Worm (Caenorhabditis elegans) whole organism, L2 larva: Measurements from ENCODE around the gene F01D4.5.

ENCODE experiments used
- F13H6.1 ChIP-seq: sonication (generic microtip); optimal IDR thresholded peaks from 2 replicates; lab custom pipeline; 2016; ENCODE audit warnings: missing genetic modification characterization, missing compliant biosample characterization
- alr-1 ChIP-seq: fragments of 150-350 bp; optimal IDR thresholded peaks from 2 replicates; lab custom pipeline; 2014; ENCODE audit warnings: missing biosample characterization, missing genetic modification characterization
- aly-2 ChIP-seq: fragments of 150-350 bp; optimal IDR thresholded peaks from 2 replicates; lab custom pipeline; 2014; ENCODE audit warnings: missing biosample characterization, missing genetic modification characterization
- ama-1 ChIP-seq: fragments of 150-350 bp; optimal IDR thresholded peaks from 2 replicates; lab custom pipeline; 2018; ENCODE audit warnings: inconsistent platforms
- ceh-16 ChIP-seq: fragments of 150-350 bp; optimal IDR thresholded peaks from 2 replicates; lab custom pipeline; 2014; ENCODE audit warnings: missing biosample characterization, missing genetic modification characterization
- ceh-82 ChIP-seq: fragments of 150-350 bp; optimal IDR thresholded peaks from 2 replicates; lab custom pipeline; 2014; ENCODE audit warnings: missing biosample characterization, missing genetic modification characterization
- crh-2 ChIP-seq: sonication (generic microtip); optimal IDR thresholded peaks from 2 replicates; lab custom pipeline; 2017; ENCODE audit warnings: missing biosample characterization, missing genetic modification characterization
- fos-1 ChIP-seq: fragments of 150-350 bp; optimal IDR thresholded peaks from 2 replicates; lab custom pipeline; 2014; ENCODE audit warnings: missing biosample characterization, missing genetic modification characterization
- gmeb-1 ChIP-seq: fragments of 150-350 bp; optimal IDR thresholded peaks from 2 replicates; lab custom pipeline; 2014; ENCODE audit warnings: missing biosample characterization, missing genetic modification characterization
- lin-11 ChIP-seq: fragments of 150-350 bp; sonication (generic microtip); optimal IDR thresholded peaks from 2 replicates; lab custom pipeline; 2014; ENCODE audit warnings: missing biosample characterization, missing genetic modification characterization, inconsistent platforms, mixed read lengths
- lin-13 ChIP-seq: fragments of 150-350 bp; optimal IDR thresholded peaks from 2 replicates; lab custom pipeline; 2014; ENCODE audit warnings: missing biosample characterization, missing genetic modification reagents, missing genetic modification characterization
- lin-39 ChIP-seq: fragments of 150-350 bp; optimal IDR thresholded peaks from 2 replicates; lab custom pipeline; 2014; ENCODE audit warnings: missing biosample characterization, missing genetic modification reagents, missing genetic modification characterization
- mab-5 ChIP-seq: fragments of 150-350 bp; optimal IDR thresholded peaks from 2 replicates; lab custom pipeline; 2014; ENCODE audit warnings: missing biosample characterization, missing genetic modification characterization
- mdl-1 ChIP-seq, 2 experiments: fragments of 150-350 bp in 1 of 2; sonication (generic microtip) in 1 of 2; optimal IDR thresholded peaks; 2 replicates each; lab custom pipeline; 2017; ENCODE audit warnings: missing biosample characterization in 2 of 2, missing genetic modification characterization in 2 of 2
- nhr-12 ChIP-seq: fragments of 150-350 bp; optimal IDR thresholded peaks from 2 replicates; lab custom pipeline; 2014; ENCODE audit warnings: missing biosample characterization, missing genetic modification characterization
- nhr-21 ChIP-seq: fragments of 150-350 bp; optimal IDR thresholded peaks from 2 replicates; lab custom pipeline; 2014; ENCODE audit warnings: missing biosample characterization, missing genetic modification characterization
- nhr-237 ChIP-seq: fragments of 150-350 bp; optimal IDR thresholded peaks from 2 replicates; lab custom pipeline; 2014; ENCODE audit warnings: missing biosample characterization, missing genetic modification characterization
- nhr-25 ChIP-seq: fragments of 150-350 bp; sonication (generic microtip); optimal IDR thresholded peaks from 3 replicates; lab custom pipeline; 2014; ENCODE audit warnings: missing biosample characterization, missing genetic modification characterization
- nhr-6 ChIP-seq: fragments of 150-350 bp; optimal IDR thresholded peaks from 2 replicates; lab custom pipeline; 2014; ENCODE audit warnings: missing biosample characterization, missing genetic modification characterization
- nhr-77 ChIP-seq: fragments of 150-350 bp; optimal IDR thresholded peaks from 2 replicates; lab custom pipeline; 2014; ENCODE audit warnings: missing biosample characterization, missing genetic modification characterization
- peb-1 ChIP-seq: fragments of 150-350 bp; optimal IDR thresholded peaks from 2 replicates; lab custom pipeline; 2014; ENCODE audit warnings: missing biosample characterization, missing genetic modification characterization
- sem-4 ChIP-seq: fragments of 150-350 bp; optimal IDR thresholded peaks from 2 replicates; lab custom pipeline; 2014; ENCODE audit warnings: missing biosample characterization, missing genetic modification reagents, missing genetic modification characterization
- skn-1 ChIP-seq: sonication (generic microtip); optimal IDR thresholded peaks from 2 replicates; lab custom pipeline; 2017; ENCODE audit warnings: missing biosample characterization, missing genetic modification characterization
- sma-3 ChIP-seq: sonication (generic microtip); optimal IDR thresholded peaks from 2 replicates; lab custom pipeline; 2016; ENCODE audit warnings: missing genetic modification reagents, missing genetic modification characterization, missing compliant biosample characterization
- sma-9 ChIP-seq, 2 experiments: fragments of 150-350 bp in 1 of 2; sonication (generic microtip) in 1 of 2; optimal IDR thresholded peaks; 2 replicates each; lab custom pipeline; 2014 to 2016; ENCODE audit warnings: missing genetic modification characterization in 2 of 2, mild to moderate bottlenecking in 1 of 2, missing biosample characterization in 1 of 2, missing compliant biosample characterization in 1 of 2, missing genetic modification reagents in 1 of 2, moderate library complexity in 1 of 2
- unc-39 ChIP-seq: fragments of 150-350 bp; optimal IDR thresholded peaks from 2 replicates; lab custom pipeline; 2014; ENCODE audit warnings: missing biosample characterization, missing genetic modification characterization
- unc-55 ChIP-seq: fragments of 150-350 bp; sonication (generic microtip); optimal IDR thresholded peaks from 3 replicates; lab custom pipeline; 2014; ENCODE audit warnings: missing biosample characterization, missing genetic modification reagents, missing genetic modification characterization
- unc-62 ChIP-seq: fragments of 150-350 bp; optimal IDR thresholded peaks from 2 replicates; lab custom pipeline; 2014; ENCODE audit warnings: missing biosample characterization, missing genetic modification reagents, missing genetic modification characterization
- zag-1 ChIP-seq: fragments of 150-350 bp; optimal IDR thresholded peaks from 2 replicates; lab custom pipeline; 2014; ENCODE audit warnings: missing biosample characterization, missing genetic modification characterization
- ztf-11 ChIP-seq: sonication (generic microtip); optimal IDR thresholded peaks from 2 replicates; lab custom pipeline; 2017; ENCODE audit warnings: missing biosample characterization, missing genetic modification characterization
- ztf-4 ChIP-seq: fragments of 150-350 bp; optimal IDR thresholded peaks from 2 replicates; lab custom pipeline; 2014; ENCODE audit warnings: missing biosample characterization, missing genetic modification characterization

F01D4.5 gene

DNA sequence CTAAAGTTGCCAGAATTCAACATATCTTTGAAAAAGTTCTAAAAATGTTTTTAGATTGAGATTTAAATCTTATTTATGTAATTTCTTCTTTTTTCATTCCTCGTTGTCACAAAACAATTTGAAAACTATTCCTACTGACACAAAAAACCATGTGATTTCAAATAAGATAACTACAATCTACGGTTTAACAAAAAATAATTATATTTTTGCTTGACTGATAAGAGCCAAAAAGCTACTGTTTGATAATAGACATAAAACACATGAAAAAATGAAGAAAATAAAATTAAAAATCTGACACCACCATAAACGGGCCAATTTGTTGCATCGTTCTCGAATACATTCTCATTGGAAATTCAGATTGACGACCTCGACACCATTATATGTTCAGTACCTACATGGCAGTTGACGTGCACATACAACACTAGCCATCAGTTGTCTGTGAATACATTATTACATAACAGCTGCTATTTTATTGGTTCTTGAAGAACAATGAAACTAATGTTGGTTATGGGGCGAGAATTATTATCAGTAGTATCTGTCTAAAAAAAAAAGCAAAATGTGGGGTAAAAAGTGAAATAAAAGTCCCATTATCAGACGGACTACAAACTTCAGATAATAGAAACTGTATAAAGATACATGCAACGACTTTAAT lies 19.3 kb downstream of the F01D4.5 start, which contains the start of gene ugt-43:
TSS of gene ugt-43 (plus strand) at position 602 of the 652 bp plus-strand sequence.
- no peak for TF ChIP-seq nhr-25 (tag; lab: Kevin White, UChicago)
- no peak for TF ChIP-seq peb-1 (tag; lab: Kevin White, UChicago)
- TF ChIP-seq lin-13 (GFP tag; lab: Kevin White, UChicago) = no peak
- TF ChIP-seq, all 48 proteins: peak for 0

DNA sequence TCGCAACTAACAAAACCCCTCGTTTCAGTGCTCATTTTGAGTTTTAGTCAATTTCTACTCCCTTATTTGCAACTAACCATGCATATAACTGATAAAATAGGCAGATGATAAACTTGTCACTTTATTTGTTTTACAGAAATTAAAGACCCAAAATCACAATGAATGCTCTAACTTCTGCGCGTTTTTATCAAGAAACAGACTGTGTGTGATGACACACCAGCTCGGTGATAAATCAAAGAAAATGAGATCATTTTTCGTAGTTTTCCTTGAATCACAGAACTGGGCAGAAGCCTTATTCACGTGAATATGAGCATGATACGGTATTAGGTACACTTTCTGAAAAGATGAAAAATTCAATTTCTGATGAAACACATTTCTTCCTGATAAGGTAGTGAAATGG lies 20.3 kb downstream of the F01D4.5 start:
- TF ChIP-seq nhr-237 (tag; lab: Kevin White, UChicago) (no peak), crh-2 (tag; lab: Kevin White, UChicago) (peak; percentile 33), mab-5 (tag; lab: Kevin White, UChicago) (no peak), sma-9 (GFP tag; optimal IDR thresholded peaks at IDR 0.05; lab: Kevin White, UChicago) (peak; percentile 79), sma-9 (tag; optimal IDR thresholded peaks at IDR 0.05; lab: Kevin White, UChicago) (no peak), gmeb-1 (peak; percentile 62), zag-1 (tag; lab: Kevin White, UChicago) (no peak), sma-3 (peak; percentile 17), fos-1 (tag; lab: Kevin White, UChicago) (peak; percentile 98)

DNA sequence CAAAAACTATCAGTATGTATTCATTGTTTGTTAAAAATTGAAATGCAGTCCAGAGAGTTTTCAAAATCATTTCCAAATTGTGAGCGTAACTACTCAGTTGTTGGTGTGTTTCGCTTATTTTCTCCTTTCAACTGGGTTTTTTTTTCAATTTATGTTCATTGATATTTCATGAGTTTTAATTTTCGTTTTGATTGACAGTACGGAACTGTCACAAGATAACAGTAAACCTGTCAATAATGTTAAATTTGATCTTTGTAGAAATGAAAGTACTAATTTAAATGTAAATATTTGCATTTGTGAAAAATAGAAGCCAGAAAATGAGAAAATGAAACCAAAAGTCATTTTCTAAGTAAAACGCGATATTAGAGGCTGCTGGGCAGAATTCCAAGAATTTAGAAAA lies 20.8 kb downstream of the F01D4.5 start:
- TF ChIP-seq nhr-21 (tag; lab: Kevin White, UChicago) = no peak
- no peak for TF ChIP-seq ztf-4 (tag; lab: Kevin White, UChicago)
- no peak for TF ChIP-seq ceh-16 (tag; lab: Kevin White, UChicago)
- no peak for TF ChIP-seq gmeb-1
- no peak for TF ChIP-seq sem-4 (tag; lab: Kevin White, UChicago)
- no peak for TF ChIP-seq F13H6.1 (tag; lab: Kevin White, UChicago)
- TF ChIP-seq mdl-1 (tag; optimal IDR thresholded peaks at IDR 0.05; lab: Kevin White, UChicago) = no peak
- no peak for TF ChIP-seq lin-11
- no peak for TF ChIP-seq fos-1 (tag; lab: Kevin White, UChicago)

DNA sequence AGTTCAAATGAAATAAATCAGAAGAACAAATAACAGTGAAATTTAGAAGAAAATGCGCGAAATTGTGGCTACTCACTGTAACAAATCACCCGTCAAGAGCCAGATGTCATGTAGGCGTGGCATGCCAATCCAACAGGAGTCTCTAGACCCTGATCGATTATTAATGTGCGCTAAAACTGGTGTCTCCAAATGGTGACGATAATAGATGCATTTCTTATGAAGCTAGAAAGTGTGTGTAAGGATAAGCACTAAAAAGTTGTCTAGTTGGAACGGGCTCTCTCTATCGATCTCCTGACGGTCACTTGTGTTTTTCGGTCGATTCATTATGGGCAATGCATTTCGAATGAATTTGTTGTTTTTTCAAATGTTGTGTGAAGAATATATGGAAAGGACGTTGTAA lies 21.7 kb downstream of the F01D4.5 start, which contains the start of gene mec-3:
TSS of gene mec-3 (minus strand) at position 101 of the 400 bp plus-strand sequence.
- peak; percentile 66 for TF ChIP-seq unc-55 (GFP tag; lab: Kevin White, UChicago)
- TF ChIP-seq nhr-12 (tag; lab: Kevin White, UChicago) = no peak

DNA sequence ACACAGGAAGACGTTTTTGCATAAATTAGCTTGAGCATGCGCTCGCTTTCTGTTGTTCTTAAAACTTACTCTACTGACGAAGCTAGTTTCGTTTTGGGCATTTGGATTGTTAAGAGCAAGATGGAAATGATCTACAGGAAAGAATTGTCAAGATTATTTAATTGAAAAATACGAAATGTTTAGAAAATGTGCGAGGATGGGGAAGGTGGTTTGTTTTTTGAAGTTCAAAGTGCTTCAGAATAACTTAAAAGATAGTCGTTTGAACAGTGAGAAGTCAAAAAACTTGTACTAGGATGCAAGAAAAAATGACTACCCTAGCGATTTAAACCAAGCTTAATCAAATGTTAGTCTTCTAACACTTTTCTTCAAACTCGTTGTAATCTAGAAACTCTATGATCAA lies 26.3 kb downstream of the F01D4.5 start, which contains the start of gene srb-17:
TSS of gene srb-17 (minus strand) at position 101 of the 400 bp plus-strand sequence.
- TF ChIP-seq sma-9 (GFP tag; optimal IDR thresholded peaks at IDR 0.05; lab: Kevin White, UChicago) (no peak), sma-9 (tag; optimal IDR thresholded peaks at IDR 0.05; lab: Kevin White, UChicago) (no peak), lin-39 (tag; lab: Kevin White, UChicago) (no peak), fos-1 (tag; lab: Kevin White, UChicago) (no peak), lin-11 (no peak), skn-1 (tag; lab: Kevin White, UChicago) (no peak), nhr-6 (tag; lab: Kevin White, UChicago) (no peak), alr-1 (tag; lab: Kevin White, UChicago) (no peak)
- TF ChIP-seq, all 48 proteins: peak for 0

DNA sequence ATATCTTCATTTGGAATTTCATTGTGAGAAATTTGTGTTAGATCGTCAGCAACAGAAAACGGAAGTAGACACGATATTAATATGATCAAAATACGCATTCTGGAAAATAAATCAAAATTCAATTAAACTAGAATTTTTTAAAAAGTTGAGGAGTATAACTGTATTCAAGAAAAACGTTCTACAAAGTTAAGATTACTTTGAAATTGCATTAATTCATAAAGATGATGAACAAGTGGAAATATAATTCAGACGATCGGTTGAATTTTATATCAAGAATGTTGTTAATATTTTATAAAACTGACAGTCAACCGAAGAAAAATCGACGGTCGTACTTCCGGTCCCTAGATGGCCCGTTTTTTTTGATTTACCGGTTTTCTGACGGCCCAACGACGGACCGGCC lies 30.5 kb downstream of the F01D4.5 start, which contains the start of gene F01D4.8:
TSS of gene F01D4.8 (minus strand) at position 101 of the 400 bp plus-strand sequence.
- TF ChIP-seq zag-1 (tag; lab: Kevin White, UChicago) (no peak), ceh-82 (tag; lab: Kevin White, UChicago) (no peak), ama-1 (no peak)
- TF ChIP-seq, all 48 proteins: peak for 0

DNA sequence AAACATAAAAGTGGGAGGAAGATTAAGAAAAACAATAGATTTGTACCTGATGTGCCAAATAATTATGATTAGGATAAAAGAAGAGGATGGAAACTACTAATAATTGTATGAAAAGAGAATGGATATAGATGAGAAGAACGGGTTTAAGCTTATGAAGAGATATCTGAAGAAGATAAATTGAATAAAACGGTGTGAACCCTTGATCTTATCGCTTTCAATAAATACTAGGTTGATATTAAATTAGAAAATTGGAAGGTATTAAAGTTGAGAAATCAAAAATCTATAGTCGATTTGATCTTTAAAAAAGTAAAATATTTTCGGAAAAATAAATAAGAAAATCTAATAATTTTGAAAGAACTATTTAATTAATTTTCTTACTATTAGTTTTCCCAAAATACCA lies 33.7 kb downstream of the F01D4.5 start, which contains the start of gene F13B12.4:
TSS of gene F13B12.4 (minus strand) at position 101 of the 400 bp plus-strand sequence.
- no peak for TF ChIP-seq unc-62 (GFP tag; lab: Kevin White, UChicago)
- TF ChIP-seq unc-39 (tag; lab: Kevin White, UChicago) = no peak
- no peak for TF ChIP-seq lin-11
- TF ChIP-seq crh-2 (tag; lab: Kevin White, UChicago) = no peak
- no peak for TF ChIP-seq ztf-11 (tag; lab: Kevin White, UChicago)
- no peak for TF ChIP-seq nhr-6 (tag; lab: Kevin White, UChicago)
- no peak for TF ChIP-seq nhr-21 (tag; lab: Kevin White, UChicago)
- TF ChIP-seq F13H6.1 (tag; lab: Kevin White, UChicago) = no peak
- no peak for TF ChIP-seq unc-55 (GFP tag; lab: Kevin White, UChicago)
- TF ChIP-seq aly-2 (tag; lab: Kevin White, UChicago) = no peak
- no peak for TF ChIP-seq nhr-77
- TF ChIP-seq, all 48 proteins: peak for 0
